Fruit fly (Drosophila melanogaster) whole organism, embryonic: Measurements from ENCODE around the gene Rcd2.
A peak's percentile ranks its signal among the peaks of the same experiment; 100 is the strongest.

Source experiments
- Abd-B ChIP-seq: fragments of 200-800 bp; sonication (Bioruptor generic); optimal IDR thresholded peaks from 2 replicates; lab custom pipeline; 2018; ENCODE audit warnings: missing biosample characterization, mild to moderate bottlenecking, missing genetic modification characterization, moderate library complexity
- Ada2b ChIP-seq: fragments of 200-800 bp; sonication (Bioruptor generic); IDR thresholded peaks from 2 replicates; pipeline ENCODE4 v1.3.6; 2022; ENCODE audit warnings: missing biosample characterization, missing genetic modification characterization
- Asciz ChIP-seq: fragments of 200-800 bp; sonication (Bioruptor generic); optimal IDR thresholded peaks from 2 replicates; lab custom pipeline; 2017; ENCODE audit warnings: missing biosample characterization, mild to moderate bottlenecking, missing genetic modification characterization, missing genetic modification reagents
- Bgb ChIP-seq: fragments of 200-800 bp; sonication (Bioruptor generic); IDR thresholded peaks from 2 replicates; pipeline ENCODE4 v1.3.6; 2022; ENCODE audit warnings: missing biosample characterization, missing genetic modification characterization; ENCODE audit not compliant: partially characterized antibody
- BtbVII ChIP-seq: fragments of 200-800 bp; sonication (Bioruptor generic); optimal IDR thresholded peaks from 3 replicates; lab custom pipeline; 2017; ENCODE audit warnings: missing biosample characterization, mild to moderate bottlenecking, missing genetic modification characterization
- CG10267 ChIP-seq: fragments of 200-800 bp; sonication (Bioruptor generic); optimal IDR thresholded peaks from 2 replicates; lab custom pipeline; 2018; ENCODE audit warnings: missing biosample characterization, mild to moderate bottlenecking, missing genetic modification characterization, moderate library complexity
- CG10366 ChIP-seq: fragments of 200-800 bp; sonication (Bioruptor generic); IDR thresholded peaks from 2 replicates; pipeline ENCODE4 v1.3.6; 2022; ENCODE audit warnings: missing biosample characterization, missing genetic modification characterization
- CG11093 ChIP-seq: fragments of 200-800 bp; sonication (Bioruptor generic); IDR thresholded peaks from 3 replicates; pipeline ENCODE4 v1.3.6; 2022; ENCODE audit warnings: missing biosample characterization, missing genetic modification characterization
- CG11247 ChIP-seq: fragments of 200-800 bp; sonication (Bioruptor generic); IDR thresholded peaks from 2 replicates; pipeline ENCODE4 v1.3.6; 2022; ENCODE audit warnings: missing biosample characterization, missing genetic modification characterization
- CG11398 ChIP-seq: fragments of 200-800 bp; sonication (Bioruptor generic); optimal IDR thresholded peaks from 2 replicates; lab custom pipeline; 2016; ENCODE audit warnings: missing biosample characterization, missing genetic modification characterization
- CG11504 ChIP-seq: fragments of 200-800 bp; sonication (Bioruptor generic); optimal IDR thresholded peaks from 3 replicates; lab custom pipeline; 2019; ENCODE audit warnings: missing biosample characterization, mild to moderate bottlenecking, missing genetic modification characterization, moderate library complexity
- CG11560 ChIP-seq: fragments of 200-800 bp; sonication (Bioruptor generic); IDR thresholded peaks from 3 replicates; pipeline ENCODE4 v1.3.6; 2022; ENCODE audit warnings: missing biosample characterization, missing genetic modification characterization
- CG11695 ChIP-seq: fragments of 200-800 bp; sonication (Bioruptor generic); IDR thresholded peaks from 3 replicates; pipeline ENCODE4 v1.3.6; 2022; ENCODE audit warnings: missing biosample characterization, missing genetic modification characterization
- CG11723 ChIP-seq: fragments of 200-800 bp; sonication (Bioruptor generic); optimal IDR thresholded peaks from 2 replicates; lab custom pipeline; 2017; ENCODE audit warnings: missing biosample characterization, mild to moderate bottlenecking, missing genetic modification characterization
- CG13296 ChIP-seq: fragments of 200-800 bp; sonication (Bioruptor generic); optimal IDR thresholded peaks from 3 replicates; lab custom pipeline; 2018; ENCODE audit warnings: missing biosample characterization, mild to moderate bottlenecking, missing genetic modification characterization
- CG13775 ChIP-seq: fragments of 200-800 bp; sonication (Bioruptor generic); optimal IDR thresholded peaks from 3 replicates; lab custom pipeline; 2017; ENCODE audit warnings: missing biosample characterization, mild to moderate bottlenecking, missing genetic modification characterization
- CG1529 ChIP-seq: fragments of 200-800 bp; sonication (Bioruptor generic); optimal IDR thresholded peaks from 3 replicates; lab custom pipeline; 2018; ENCODE audit warnings: missing biosample characterization, missing genetic modification characterization
- CG17359 ChIP-seq: fragments of 200-800 bp; sonication (Bioruptor generic); optimal IDR thresholded peaks from 3 replicates; lab custom pipeline; 2018; ENCODE audit warnings: missing biosample characterization, mild to moderate bottlenecking, missing genetic modification characterization, moderate library complexity
- CG18764 ChIP-seq: fragments of 200-800 bp; sonication (Bioruptor generic); optimal IDR thresholded peaks from 3 replicates; lab custom pipeline; 2016; ENCODE audit warnings: missing biosample characterization, missing genetic modification characterization
- CG2889 ChIP-seq: fragments of 200-800 bp; sonication (Bioruptor generic); IDR thresholded peaks from 3 replicates; pipeline ENCODE4 v1.3.6; 2022; ENCODE audit warnings: missing biosample characterization, missing genetic modification characterization
- CG31224 ChIP-seq: fragments of 200-800 bp; sonication (Bioruptor generic); IDR thresholded peaks from 2 replicates; pipeline ENCODE4 v1.3.6; 2022; ENCODE audit warnings: missing biosample characterization, missing genetic modification characterization
- CG3407 ChIP-seq: fragments of 200-800 bp; sonication (Bioruptor generic); optimal IDR thresholded peaks from 2 replicates; lab custom pipeline; 2018; ENCODE audit warnings: missing biosample characterization, mild to moderate bottlenecking, missing genetic modification characterization
- CG34376 ChIP-seq: fragments of 200-800 bp; sonication (Bioruptor generic); optimal IDR thresholded peaks from 2 replicates; lab custom pipeline; 2018; ENCODE audit warnings: missing biosample characterization, mild to moderate bottlenecking, missing genetic modification characterization
- CG3995 ChIP-seq: fragments of 200-800 bp; sonication (Bioruptor generic); optimal IDR thresholded peaks from 3 replicates; lab custom pipeline; 2016; ENCODE audit warnings: missing biosample characterization, missing genetic modification characterization
- CG6654 ChIP-seq: fragments of 200-800 bp; sonication (Bioruptor generic); optimal IDR thresholded peaks from 2 replicates; lab custom pipeline; 2017; ENCODE audit warnings: missing biosample characterization, mild to moderate bottlenecking, missing genetic modification characterization
- CG7839 ChIP-seq: fragments of 200-800 bp; sonication (Bioruptor generic); optimal IDR thresholded peaks from 3 replicates; lab custom pipeline; 2018; ENCODE audit warnings: missing biosample characterization, mild to moderate bottlenecking, missing genetic modification characterization, moderate library complexity
- CG8290 ChIP-seq, 3 experiments: fragments of 200-800 bp; sonication (Bioruptor generic); optimal IDR thresholded peaks; 2 replicates each; lab custom pipeline; 2016 to 2019; ENCODE audit warnings: missing biosample characterization in 3 of 3, missing genetic modification characterization in 3 of 3, mild to moderate bottlenecking in 2 of 3, moderate library complexity in 1 of 3
- CG9727 ChIP-seq: fragments of 200-800 bp; sonication (Bioruptor generic); optimal IDR thresholded peaks from 3 replicates; lab custom pipeline; 2017; ENCODE audit warnings: missing biosample characterization, mild to moderate bottlenecking, missing genetic modification characterization
- Chrac-16 ChIP-seq: fragments of 200-800 bp; sonication (Bioruptor generic); optimal IDR thresholded peaks from 3 replicates; lab custom pipeline; 2016; ENCODE audit warnings: missing biosample characterization, missing genetic modification characterization
- Dfd ChIP-seq, 2 experiments: fragments of >200 bp; optimal IDR thresholded peaks; 2 replicates each; lab custom pipeline; 2017; ENCODE audit warnings: missing biosample characterization in 2 of 2, missing genetic modification characterization in 2 of 2
- Fer2 ChIP-seq: fragments of 200-800 bp; sonication (Bioruptor generic); optimal IDR thresholded peaks from 2 replicates; lab custom pipeline; 2018; ENCODE audit warnings: missing biosample characterization, mild to moderate bottlenecking, missing genetic modification characterization, moderate library complexity
- Hey ChIP-seq: fragments of 200-800 bp; sonication (Bioruptor generic); optimal IDR thresholded peaks from 3 replicates; lab custom pipeline; 2018; ENCODE audit warnings: missing biosample characterization, mild to moderate bottlenecking, missing genetic modification characterization
- HmgZ ChIP-seq: fragments of 200-800 bp; sonication (Bioruptor generic); optimal IDR thresholded peaks from 2 replicates; lab custom pipeline; 2018; ENCODE audit warnings: missing biosample characterization, mild to moderate bottlenecking, missing genetic modification characterization
- Jarid2 ChIP-seq: fragments of 200-800 bp; sonication (Bioruptor generic); optimal IDR thresholded peaks from 3 replicates; lab custom pipeline; 2017; ENCODE audit warnings: mild to moderate bottlenecking, missing biosample characterization, missing genetic modification reagents, missing genetic modification characterization
- Lim3 ChIP-seq: fragments of 200-800 bp; sonication (Bioruptor generic); IDR thresholded peaks from 2 replicates; pipeline ENCODE4 v1.3.6; 2022; ENCODE audit warnings: missing biosample characterization, missing genetic modification characterization
- NC2α ChIP-seq: fragments of 200-800 bp; sonication (Bioruptor generic); optimal IDR thresholded peaks from 2 replicates; lab custom pipeline; 2016; ENCODE audit warnings: missing biosample characterization, missing genetic modification characterization
- NK7.1 ChIP-seq: fragments of 200-800 bp; sonication (Bioruptor generic); optimal IDR thresholded peaks from 3 replicates; lab custom pipeline; 2016; ENCODE audit warnings: missing biosample characterization, missing genetic modification characterization
- Nf-YB ChIP-seq: fragments of 200-800 bp; sonication (Bioruptor generic); optimal IDR thresholded peaks from 3 replicates; lab custom pipeline; 2019; ENCODE audit warnings: missing biosample characterization, mild to moderate bottlenecking, missing genetic modification characterization, moderate library complexity
- Oli ChIP-seq: fragments of 200-800 bp; sonication (Bioruptor generic); optimal IDR thresholded peaks from 2 replicates; lab custom pipeline; 2018; ENCODE audit warnings: missing biosample characterization, mild to moderate bottlenecking, missing genetic modification characterization, moderate library complexity
- Ssrp ChIP-seq: fragments of 200-800 bp; sonication (Bioruptor generic); optimal IDR thresholded peaks from 2 replicates; lab custom pipeline; 2018; ENCODE audit warnings: missing biosample characterization, mild to moderate bottlenecking, missing genetic modification characterization, moderate library complexity
- Stat92E ChIP-seq, 3 experiments: fragments of >200 bp in 2 of 3; fragments of 200-800 bp in 1 of 3; sonication (Bioruptor generic) in 1 of 3; optimal IDR thresholded peaks; 2 replicates each; lab custom pipeline; 2017 to 2019; ENCODE audit warnings: missing biosample characterization in 3 of 3, missing genetic modification characterization in 3 of 3, mild to moderate bottlenecking in 1 of 3, moderate library complexity in 1 of 3
- Taf1 ChIP-seq: fragments of 200-800 bp; sonication (Bioruptor generic); IDR thresholded peaks from 2 replicates; pipeline ENCODE4 v1.3.6; 2022; ENCODE audit warnings: missing biosample characterization, missing genetic modification characterization
- corto ChIP-seq: fragments of 200-800 bp; sonication (Bioruptor generic); optimal IDR thresholded peaks from 2 replicates; lab custom pipeline; 2016; ENCODE audit warnings: missing biosample characterization, mild to moderate bottlenecking, missing genetic modification characterization, moderate library complexity
- dan ChIP-seq: fragments of 200-800 bp; sonication (Bioruptor generic); IDR thresholded peaks from 2 replicates; pipeline ENCODE4 v1.3.6; 2022; ENCODE audit warnings: missing biosample characterization, missing genetic modification characterization
- en ChIP-seq: fragments of 200-800 bp; sonication (Bioruptor generic); optimal IDR thresholded peaks from 2 replicates; lab custom pipeline; 2016; ENCODE audit warnings: missing biosample characterization, missing genetic modification characterization
- fd3F ChIP-seq: fragments of 200-800 bp; sonication (Bioruptor generic); optimal IDR thresholded peaks from 2 replicates; lab custom pipeline; 2018; ENCODE audit warnings: missing biosample characterization, mild to moderate bottlenecking, missing genetic modification characterization, moderate library complexity
- sisA ChIP-seq: fragments of 200-800 bp; sonication (Bioruptor generic); IDR thresholded peaks from 2 replicates; pipeline ENCODE4 v1.3.6; 2022; ENCODE audit warnings: missing biosample characterization, missing genetic modification characterization
- slbo ChIP-seq: fragments of 200-800 bp; sonication (Bioruptor generic); IDR thresholded peaks from 2 replicates; pipeline ENCODE4 v1.3.6; 2022; ENCODE audit warnings: missing biosample characterization, missing genetic modification characterization
- unc-4 ChIP-seq: fragments of 200-800 bp; sonication (Bioruptor generic); IDR thresholded peaks from 2 replicates; pipeline ENCODE4 v1.3.6; 2022; ENCODE audit warnings: missing biosample characterization, missing genetic modification characterization; ENCODE audit not compliant: partially characterized antibody
- vnd ChIP-seq: fragments of 200-800 bp; sonication (Bioruptor generic); IDR thresholded peaks from 3 replicates; pipeline ENCODE4 v1.3.6; 2022; ENCODE audit warnings: missing biosample characterization, missing genetic modification characterization; ENCODE audit not compliant: partially characterized antibody
- zen ChIP-seq: fragments of 200-800 bp; sonication (Bioruptor generic); optimal IDR thresholded peaks from 3 replicates; lab custom pipeline; 2018; ENCODE audit warnings: missing biosample characterization, mild to moderate bottlenecking, missing genetic modification characterization, moderate library complexity

Rcd2 gene

dm6 chr3L:20494262-20494601, 46.0 kb downstream of the Rcd2 start (continued):
- peak; percentile 56 for TF ChIP-seq slbo (GFP tag; lab: Robert Waterston, UW)
- TF ChIP-seq CG2889 (GFP tag; lab: Robert Waterston, UW), result no peak
- TF ChIP-seq Nf-YB, result peak; percentile 4
- TF ChIP-seq CG9727 (GFP tag; lab: Kevin White, UChicago), result peak; percentile 34
- peak; percentile 5 for TF ChIP-seq Oli (tag; lab: Kevin White, UChicago)
- no peak for TF ChIP-seq Bgb
- TF ChIP-seq CG11398 (GFP tag; lab: Kevin White, UChicago), result no peak
- no peak for TF ChIP-seq CG11723 (GFP tag; lab: Kevin White, UChicago)
- TF ChIP-seq CG10366 (GFP tag; lab: Robert Waterston, UW), result no peak
- no peak for TF ChIP-seq Asciz (GFP tag; lab: Kevin White, UChicago)
- TF ChIP-seq Fer2 (tag; lab: Kevin White, UChicago), result no peak
- no peak for TF ChIP-seq dan
- no peak for TF ChIP-seq BtbVII
- no peak for TF ChIP-seq unc-4 (GFP tag; lab: Robert Waterston, UW)
- no peak for TF ChIP-seq vnd
- TF ChIP-seq corto, result no peak
- no peak for TF ChIP-seq Lim3 (GFP tag; lab: Robert Waterston, UW)
- TF ChIP-seq Dfd (GFP tag; optimal IDR thresholded peaks at IDR 0.05; lab: Kevin White, UChicago), result no peak
- no peak for TF ChIP-seq Taf1 (GFP tag; lab: Robert Waterston, UW)
- no peak for TF ChIP-seq CG6654 (GFP tag; lab: Kevin White, UChicago)
- no peak for TF ChIP-seq CG11247
- no peak for TF ChIP-seq CG11560 (tag; lab: Robert Waterston, UW)
- no peak for TF ChIP-seq CG1529 (GFP tag; lab: Kevin White, UChicago)
- TF ChIP-seq NK7.1 (GFP tag; lab: Kevin White, UChicago), result no peak
- TF ChIP-seq CG34376, result no peak
- no peak for TF ChIP-seq HmgZ (tag; lab: Kevin White, UChicago)
- TF ChIP-seq Hey (tag; lab: Kevin White, UChicago), result no peak
- TF ChIP-seq NC2α (GFP tag; lab: Kevin White, UChicago), result no peak
- TF ChIP-seq Jarid2, result no peak
- no peak for TF ChIP-seq CG3995 (GFP tag; lab: Kevin White, UChicago)
- peak; percentile 3 for TF ChIP-seq CG17359
- TF ChIP-seq zen (tag; lab: Kevin White, UChicago), result no peak
- no peak for TF ChIP-seq Abd-B (GFP tag; lab: Kevin White, UChicago)
- peak; percentile 41 for TF ChIP-seq CG11504 (tag; lab: Kevin White, UChicago)
- TF ChIP-seq CG10267, result peak; percentile 69
- peak; percentile 6 for TF ChIP-seq CG13296 (GFP tag; lab: Kevin White, UChicago)
- TF ChIP-seq CG3407 (GFP tag; lab: Kevin White, UChicago), result no peak
- no peak for TF ChIP-seq Ada2b (GFP tag; lab: Robert Waterston, UW)
- no peak for TF ChIP-seq sisA
- TF ChIP-seq Ssrp (tag; lab: Kevin White, UChicago), result peak; percentile 4
- TF ChIP-seq CG11695 (GFP tag; lab: Robert Waterston, UW), result no peak
- TF ChIP-seq CG13775, result peak; percentile 8
- TF ChIP-seq CG7839, result peak; percentile 52
- no peak for TF ChIP-seq CG18764
- no peak for TF ChIP-seq CG8290 (GFP tag; optimal IDR thresholded peaks at IDR 0.05; lab: Kevin White, UChicago)
- TF ChIP-seq CG8290 (tag; optimal IDR thresholded peaks at IDR 0.05; lab: Kevin White, UChicago), result no peak
- TF ChIP-seq Stat92E (GFP tag; optimal IDR thresholded peaks at IDR 0.05; lab: Kevin White, UChicago), result no peak
- no peak for TF ChIP-seq fd3F (GFP tag; lab: Kevin White, UChicago)
- TF ChIP-seq CG31224 (GFP tag; lab: Robert Waterston, UW), result no peak
- no peak for TF ChIP-seq Chrac-16
- TF ChIP-seq CG11093 (GFP tag; lab: Robert Waterston, UW), result no peak
- TF ChIP-seq en, result no peak
